Fruit fly (Drosophila melanogaster): Measurements from ENCODE around the gene CG18641.

Gene CG18641

DNA sequence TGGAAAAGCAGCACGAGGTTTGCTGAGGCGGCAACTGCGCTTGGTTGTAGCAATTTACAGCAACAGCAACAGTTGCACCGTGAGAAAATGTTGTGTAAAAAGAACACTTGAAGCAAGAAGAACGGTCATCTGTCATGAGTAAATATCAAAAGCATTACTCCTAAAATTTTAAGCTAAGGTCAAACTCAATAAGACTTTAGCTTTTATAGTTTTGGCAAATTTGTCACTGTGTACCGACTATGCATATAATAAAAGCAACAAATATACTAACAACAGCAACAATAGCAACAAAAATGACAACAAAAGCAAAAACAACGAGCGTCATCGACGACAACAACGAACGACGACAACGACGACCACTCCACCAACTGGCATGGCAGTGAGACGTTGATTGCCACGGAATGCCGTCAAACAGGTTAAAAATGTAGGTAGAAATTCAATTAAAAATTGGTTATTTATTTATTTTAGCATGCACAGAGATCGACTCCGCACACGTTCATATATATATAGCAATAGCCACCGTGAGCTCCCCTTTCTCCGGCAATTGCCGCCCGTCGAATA lies 18.5 kb upstream of the CG18641 start (continued):
- TF ChIP-seq CrebB (tag; optimal IDR thresholded peaks at IDR 0.05) (peak; percentile 69), CG2678 (tag; optimal IDR thresholded peaks at IDR 0.05) (peak; percentile 81), Hr51 (GFP tag; optimal IDR thresholded peaks at IDR 0.05) (peak; percentile 48 to 89), so (GFP tag; IDR thresholded peaks at IDR 0.05) (peak; percentile 86), hb (GFP tag; IDR thresholded peaks at IDR 0.05; ENCODE audit: partially characterized antibody) (no peak), E2f1 (GFP tag; IDR thresholded peaks at IDR 0.05) (peak; percentile 77), Six4 (GFP tag; optimal IDR thresholded peaks at IDR 0.05) (peak; percentile 70), odd (GFP tag; optimal IDR thresholded peaks at IDR 0.05) (peak; percentile 73), CG9932 (GFP tag; IDR thresholded peaks at IDR 0.05) (peak; percentile 48; the same call in 1 of the 2 replicates), CG8765 (GFP tag; IDR thresholded peaks at IDR 0.05) (no peak), corto (GFP tag; optimal IDR thresholded peaks at IDR 0.05) (no peak), CG31224 (GFP tag; IDR thresholded peaks at IDR 0.05) (peak; percentile 48; the same call in 1 of the 2 replicates), Nf-YB (GFP tag; optimal IDR thresholded peaks at IDR 0.05) (peak; percentile 38), HLHmδ (GFP tag; optimal IDR thresholded peaks at IDR 0.05) (no peak), CG34224 (GFP tag; IDR thresholded peaks at IDR 0.05; ENCODE audit: partially characterized antibody) (no peak), CkIIα-i1 (GFP tag; IDR thresholded peaks at IDR 0.05) (peak; percentile 43; the same call in 1 of the 2 replicates), Mad (GFP tag; optimal IDR thresholded peaks at IDR 0.05) (peak; percentile 71), CG4707 (GFP tag; optimal IDR thresholded peaks at IDR 0.05) (peak; percentile 80), ap (GFP tag; IDR thresholded peaks at IDR 0.05) (peak; percentile 84), crol (GFP tag; IDR thresholded peaks at IDR 0.05) (no peak)

DNA sequence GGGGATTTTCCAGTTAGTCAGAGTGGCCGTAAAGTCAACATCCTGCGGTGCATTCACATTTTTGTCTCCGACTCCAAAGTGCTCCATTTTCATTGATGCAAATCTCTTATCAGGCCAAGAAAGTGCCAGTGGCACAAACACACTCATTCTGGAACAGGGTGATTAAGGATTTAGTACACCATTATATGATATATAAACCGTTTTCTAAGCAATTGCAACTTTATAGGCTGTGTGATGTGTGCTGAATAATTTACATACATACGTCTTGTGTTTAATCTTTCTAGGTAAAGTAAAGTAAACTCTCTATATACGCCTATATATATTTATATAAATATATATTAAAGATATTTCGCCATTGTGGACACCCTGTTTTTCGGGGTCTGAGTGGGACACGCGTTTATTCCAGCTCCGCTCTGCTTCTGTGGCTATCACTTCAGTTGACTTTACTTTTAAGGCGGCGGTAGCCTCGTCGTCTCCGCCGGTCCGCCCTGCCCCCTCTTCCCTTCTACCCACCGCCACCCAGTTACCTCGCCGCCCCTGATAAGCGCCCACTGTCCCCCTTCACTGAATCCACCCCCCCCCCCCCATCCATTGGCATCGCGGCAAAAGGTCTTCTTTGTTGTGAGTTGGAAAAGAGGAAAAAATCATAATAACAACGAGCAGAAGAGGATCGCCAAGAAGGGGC lies 17.8 kb upstream of the CG18641 start:
- TF ChIP-seq Ets65A (GFP tag) (peak; percentile 39), Drgx (GFP tag; IDR thresholded peaks at IDR 0.05) (0 out of 2 replicates have a peak, but pooled peaks have one; percentile 23), gce (GFP tag; IDR thresholded peaks at IDR 0.05) (no peak), hb (GFP tag; IDR thresholded peaks at IDR 0.05; ENCODE audit: partially characterized antibody) (0 out of 3 replicates have a peak, but pooled peaks have one; percentile 40), bsh (GFP tag; optimal IDR thresholded peaks at IDR 0.05) (peak in 1 of 2 experiments; percentile 37), crol (GFP tag; IDR thresholded peaks at IDR 0.05) (peak; percentile 94), MBD-R2 (GFP tag; IDR thresholded peaks at IDR 0.05) (no peak), gem (tag; optimal IDR thresholded peaks at IDR 0.05) (peak; percentile 20), h (optimal IDR thresholded peaks at IDR 0.05) (no peak), Oaz (GFP tag; IDR thresholded peaks at IDR 0.05) (no peak), CG7786 (GFP tag; optimal IDR thresholded peaks at IDR 0.05) (no peak), peb (GFP tag; IDR thresholded peaks at IDR 0.05) (no peak), zfh1 (GFP tag; IDR thresholded peaks at IDR 0.05) (no peak), nom (GFP tag; optimal IDR thresholded peaks at IDR 0.05) (peak; percentile 33), PHDP (tag; optimal IDR thresholded peaks at IDR 0.05) (peak; percentile 12), CG18262 (tag; optimal IDR thresholded peaks at IDR 0.05) (no peak), B-H2 (GFP tag; optimal IDR thresholded peaks at IDR 0.05) (no peak), CG12744 (GFP tag; optimal IDR thresholded peaks at IDR 0.05) (no peak), CG13123 (GFP tag; optimal IDR thresholded peaks at IDR 0.05) (no peak), fd64A (GFP tag; optimal IDR thresholded peaks at IDR 0.05) (no peak), Xbp1 (GFP tag; optimal IDR thresholded peaks at IDR 0.05) (no peak), sens (GFP tag) (peak; percentile 54)

Measured in whole organism, embryonic.